Worm (Caenorhabditis elegans): Measurements from ENCODE around the gene aipr-1.

Gene aipr-1

ce11 chrII:6581236-6581635 lies 12.8 kb downstream of the aipr-1 start, which contains the start of gene C56C10.6:
Gene C56C10.6 (minus strand): TSS chrII:6581336.
- TF ChIP-seq med-1 (GFP tag; optimal IDR thresholded peaks at IDR 0.05; ENCODE audit: insufficient read depth) (no peak), ref-1 (GFP tag; conservative IDR thresholded peaks at IDR 0.05) (no peak), klf-2 (GFP tag; conservative IDR thresholded peaks at IDR 0.05) (no peak), T22C8.4 (GFP tag; IDR thresholded peaks at IDR 0.05) (no peak), flt-1 (GFP tag; IDR thresholded peaks at IDR 0.05) (no peak), ztf-29 (GFP tag; IDR thresholded peaks at IDR 0.05) (no peak), cog-1 (tag; optimal IDR thresholded peaks at IDR 0.05) (no peak), tab-1 (GFP tag; IDR thresholded peaks at IDR 0.05) (no peak), ztf-23 (GFP tag; IDR thresholded peaks at IDR 0.05) (no peak)

- TF ChIP-seq tab-1 (GFP tag; IDR thresholded peaks at IDR 0.05), result no peak
- TF ChIP-seq ref-1 (GFP tag; conservative IDR thresholded peaks at IDR 0.05), result no peak
- no peak for TF ChIP-seq flt-1 (GFP tag; IDR thresholded peaks at IDR 0.05)
- no peak for TF ChIP-seq klf-2 (GFP tag; conservative IDR thresholded peaks at IDR 0.05)
- no peak for TF ChIP-seq T22C8.4 (GFP tag; IDR thresholded peaks at IDR 0.05)
- TF ChIP-seq ztf-29 (GFP tag; IDR thresholded peaks at IDR 0.05), result no peak
Measured at ce11 chrII:6578378-6578777, 15.7 kb downstream of the aipr-1 start, which contains the start of gene sra-31. Gene sra-31 (minus strand): TSS chrII:6578478.

- TF ChIP-seq ztf-29 (GFP tag; IDR thresholded peaks at IDR 0.05), result no peak
- TF ChIP-seq cog-1 (tag; optimal IDR thresholded peaks at IDR 0.05), result no peak
- TF ChIP-seq klf-2 (GFP tag; conservative IDR thresholded peaks at IDR 0.05), result no peak
- TF ChIP-seq flt-1 (GFP tag; IDR thresholded peaks at IDR 0.05), result no peak
- TF ChIP-seq ref-1 (GFP tag; conservative IDR thresholded peaks at IDR 0.05), result no peak
- TF ChIP-seq med-1 (GFP tag; optimal IDR thresholded peaks at IDR 0.05; ENCODE audit: insufficient read depth), result no peak
- no peak for TF ChIP-seq tab-1 (GFP tag; IDR thresholded peaks at IDR 0.05)
- TF ChIP-seq ztf-23 (GFP tag; IDR thresholded peaks at IDR 0.05), result no peak
- TF ChIP-seq T22C8.4 (GFP tag; IDR thresholded peaks at IDR 0.05), result no peak
Measured at ce11 chrII:6575647-6576046, 18.4 kb downstream of the aipr-1 start, which contains the start of gene sra-29. Gene sra-29 (minus strand): TSS chrII:6575747.

- TF ChIP-seq ztf-29 (GFP tag; IDR thresholded peaks at IDR 0.05) (no peak), ref-1 (GFP tag; conservative IDR thresholded peaks at IDR 0.05) (no peak), tab-1 (GFP tag; IDR thresholded peaks at IDR 0.05) (no peak)
Measured at ce11 chrII:6573677-6574076, 20.4 kb downstream of the aipr-1 start, which contains the start of gene sra-28. Gene sra-28 (minus strand): TSS chrII:6573777.

- TF ChIP-seq ztf-23 (GFP tag; IDR thresholded peaks at IDR 0.05) (no peak), cog-1 (tag; optimal IDR thresholded peaks at IDR 0.05) (no peak), med-1 (GFP tag; optimal IDR thresholded peaks at IDR 0.05; ENCODE audit: insufficient read depth) (no peak), flt-1 (GFP tag; IDR thresholded peaks at IDR 0.05) (no peak), klf-2 (GFP tag; conservative IDR thresholded peaks at IDR 0.05) (no peak), ref-1 (GFP tag; conservative IDR thresholded peaks at IDR 0.05) (no peak), tab-1 (GFP tag; IDR thresholded peaks at IDR 0.05) (no peak), ztf-29 (GFP tag; IDR thresholded peaks at IDR 0.05) (no peak), T22C8.4 (GFP tag; IDR thresholded peaks at IDR 0.05) (no peak)
Measured at ce11 chrII:6568707-6569106, 25.3 kb downstream of the aipr-1 start, which contains the start of gene sra-27. Gene sra-27 (plus strand): TSS chrII:6569007.

ce11 chrII:6566628-6567180 lies 27.3 kb downstream of the aipr-1 start, which contains the start of the genes F18C5.5 and F18C5.9:
Gene F18C5.5 (minus strand): TSS chrII:6566728.
Gene F18C5.9 (plus strand): TSS chrII:6567130.
- TF ChIP-seq cog-1 (tag; optimal IDR thresholded peaks at IDR 0.05), result no peak

ce11 chrII:6565077-6565476 lies 29.0 kb downstream of the aipr-1 start, which contains the start of gene mpz-3:
Gene mpz-3 (minus strand): TSS chrII:6565396.
- TF ChIP-seq med-1 (GFP tag; optimal IDR thresholded peaks at IDR 0.05; ENCODE audit: insufficient read depth), result peak; percentile 66
- peak; percentile 86 for TF ChIP-seq flt-1 (GFP tag; IDR thresholded peaks at IDR 0.05)
- TF ChIP-seq tab-1 (GFP tag; IDR thresholded peaks at IDR 0.05), result peak; percentile 82; the same call in 1 of the 2 replicates
- TF ChIP-seq cog-1 (tag; optimal IDR thresholded peaks at IDR 0.05), result no peak
- TF ChIP-seq T22C8.4 (GFP tag; IDR thresholded peaks at IDR 0.05), result peak; percentile 67; the same call in 1 of the 2 replicates
- peak; percentile 56; the same call in 1 of the 2 replicates for TF ChIP-seq ztf-29 (GFP tag; IDR thresholded peaks at IDR 0.05)
- no peak; the same call in none of the 2 replicates for TF ChIP-seq klf-2 (GFP tag; conservative IDR thresholded peaks at IDR 0.05)
- peak; percentile 80; the same call in 1 of the 2 replicates for TF ChIP-seq ztf-23 (GFP tag; IDR thresholded peaks at IDR 0.05)
- peak; percentile 61 for TF ChIP-seq ref-1 (GFP tag; conservative IDR thresholded peaks at IDR 0.05)

- TF ChIP-seq ztf-29 (GFP tag; IDR thresholded peaks at IDR 0.05), result no peak
- TF ChIP-seq med-1 (GFP tag; optimal IDR thresholded peaks at IDR 0.05; ENCODE audit: insufficient read depth), result no peak
- TF ChIP-seq flt-1 (GFP tag; IDR thresholded peaks at IDR 0.05), result no peak
- no peak for TF ChIP-seq tab-1 (GFP tag; IDR thresholded peaks at IDR 0.05)
- TF ChIP-seq cog-1 (tag; optimal IDR thresholded peaks at IDR 0.05), result peak; percentile 13
Measured at ce11 chrII:6563238-6563637, 30.8 kb downstream of the aipr-1 start.

ce11 chrII:6562203-6562867 lies 31.7 kb downstream of the aipr-1 start:
- TF ChIP-seq cog-1 (tag; optimal IDR thresholded peaks at IDR 0.05) (no peak), ztf-23 (GFP tag; IDR thresholded peaks at IDR 0.05) (0 out of 2 replicates have a peak, but pooled peaks have one; percentile 50), med-1 (GFP tag; optimal IDR thresholded peaks at IDR 0.05; ENCODE audit: insufficient read depth) (no peak)

- no peak for TF ChIP-seq T22C8.4 (GFP tag; IDR thresholded peaks at IDR 0.05)
- no peak for TF ChIP-seq ztf-23 (GFP tag; IDR thresholded peaks at IDR 0.05)
- TF ChIP-seq tab-1 (GFP tag; IDR thresholded peaks at IDR 0.05), result no peak
- no peak for TF ChIP-seq cog-1 (tag; optimal IDR thresholded peaks at IDR 0.05)
- TF ChIP-seq klf-2 (GFP tag; conservative IDR thresholded peaks at IDR 0.05), result no peak
- TF ChIP-seq flt-1 (GFP tag; IDR thresholded peaks at IDR 0.05), result no peak
- TF ChIP-seq med-1 (GFP tag; optimal IDR thresholded peaks at IDR 0.05; ENCODE audit: insufficient read depth), result no peak
- no peak for TF ChIP-seq ref-1 (GFP tag; conservative IDR thresholded peaks at IDR 0.05)
- TF ChIP-seq ztf-29 (GFP tag; IDR thresholded peaks at IDR 0.05), result no peak
Measured at ce11 chrII:6561300-6561699, 32.8 kb downstream of the aipr-1 start, which contains the start of gene F18C5.10. Gene F18C5.10 (minus strand): TSS chrII:6561444.

All from whole organism, midembryonic.